Worm (Caenorhabditis elegans): ENCODE measurements around the gene nstp-6.

The nstp-6 gene

DNA sequence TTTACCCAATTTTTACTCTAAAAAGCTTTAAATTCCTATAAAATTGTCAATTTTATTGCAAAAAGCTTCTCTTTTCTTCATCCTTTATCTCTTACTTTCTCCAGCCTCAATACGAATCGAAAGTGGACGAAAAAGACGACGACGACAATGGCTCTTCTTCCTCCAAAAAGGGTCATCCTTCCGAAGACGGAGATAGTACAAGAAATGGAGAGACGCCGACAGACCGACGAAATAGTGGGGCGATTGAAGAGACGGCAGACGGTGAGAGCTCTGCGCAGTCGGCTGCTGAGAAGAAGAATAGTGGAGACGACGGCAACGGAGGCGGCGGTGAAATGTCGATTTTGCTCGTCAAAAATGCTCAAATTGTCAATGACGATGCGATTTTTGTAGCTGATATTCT lies 28.0 kb downstream of the nstp-6 start:
- TF ChIP-seq dao-5 (tag; optimal IDR thresholded peaks at IDR 0.05) (no peak), him-1 (tag; optimal IDR thresholded peaks at IDR 0.05) (no peak), W03F9.2 (tag; optimal IDR thresholded peaks at IDR 0.05) (no peak)

DNA sequence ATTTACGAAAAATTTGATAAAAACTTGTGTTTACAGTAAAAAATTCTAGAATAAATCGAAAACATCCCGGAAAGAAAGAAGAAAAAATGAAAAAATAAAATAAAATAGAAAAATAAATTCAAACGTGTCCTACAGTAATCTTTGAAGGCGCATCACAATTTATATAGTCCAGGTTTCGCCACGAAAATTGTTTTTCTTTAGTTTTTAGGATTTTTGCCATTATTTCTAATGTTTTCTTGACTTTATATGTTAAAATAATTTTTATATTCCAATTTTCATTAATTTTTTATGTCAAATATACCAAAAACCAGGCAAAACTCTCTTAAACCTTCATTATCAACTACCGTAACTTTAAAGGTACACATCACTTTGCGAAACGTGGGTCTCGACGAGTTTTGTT lies 29.8 kb downstream of the nstp-6 start:
- TF ChIP-seq him-1 (tag; optimal IDR thresholded peaks at IDR 0.05) (no peak), dao-5 (tag; optimal IDR thresholded peaks at IDR 0.05) (no peak), W03F9.2 (tag; optimal IDR thresholded peaks at IDR 0.05) (peak; percentile 19)

DNA sequence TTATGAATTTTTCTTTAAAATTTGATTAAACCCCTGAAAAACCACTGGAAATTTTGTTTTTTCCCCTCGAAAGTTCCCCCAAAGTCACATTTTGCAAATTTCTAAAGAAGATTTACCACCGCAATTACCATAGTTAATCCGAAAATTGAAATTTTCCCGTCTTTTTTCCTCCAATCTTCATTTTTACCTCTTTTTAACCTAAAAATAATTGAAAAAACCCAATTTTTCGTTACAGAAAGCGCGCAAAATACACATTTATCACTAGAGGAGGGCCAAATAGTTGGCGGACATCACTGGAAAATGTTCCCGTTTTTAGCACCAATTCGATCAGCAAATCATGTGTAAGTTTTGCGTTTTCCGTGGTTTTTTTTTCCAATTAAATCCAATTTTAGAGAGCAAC lies 30.8 kb downstream of the nstp-6 start, which contains the start of gene unc-33:
TSS of gene unc-33 (plus strand) at position 301 of the 400 bp plus-strand sequence.
- TF ChIP-seq W03F9.2 (tag; optimal IDR thresholded peaks at IDR 0.05) (no peak), him-1 (tag; optimal IDR thresholded peaks at IDR 0.05) (no peak), dao-5 (tag; optimal IDR thresholded peaks at IDR 0.05) (no peak)

DNA sequence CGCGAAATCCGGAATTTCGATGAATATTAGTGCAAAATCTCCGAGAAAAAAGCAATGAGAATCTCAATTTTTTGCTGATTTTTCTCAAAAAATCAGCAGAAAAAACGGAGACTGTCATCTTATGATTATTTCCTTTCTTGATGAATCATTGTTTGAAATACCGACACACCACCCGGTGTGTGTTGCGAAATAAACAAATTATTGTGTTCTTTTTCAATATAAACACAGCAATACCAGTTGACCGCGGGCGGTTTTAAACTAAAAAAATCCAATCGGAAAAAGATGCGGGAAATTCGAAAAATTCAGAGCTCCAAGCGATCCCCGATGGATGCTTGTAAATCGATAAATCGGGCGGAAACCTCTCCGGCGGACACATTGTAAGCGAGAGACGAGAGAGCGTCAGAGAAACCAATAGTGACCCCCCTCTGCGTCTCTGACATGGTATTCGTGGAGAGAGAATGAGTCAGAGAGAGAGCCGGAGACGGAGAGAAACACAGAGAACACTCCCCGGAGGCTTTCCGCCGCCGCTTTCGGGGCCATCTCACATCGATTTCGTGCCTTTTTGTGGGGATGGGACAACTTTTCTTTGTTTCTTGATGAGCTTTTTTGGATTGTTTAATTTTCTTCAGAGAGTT lies 31.9 kb downstream of the nstp-6 start:
- peak; percentile 41 for TF ChIP-seq him-1 (tag; optimal IDR thresholded peaks at IDR 0.05)
- no peak for TF ChIP-seq W03F9.2 (tag; optimal IDR thresholded peaks at IDR 0.05)

DNA sequence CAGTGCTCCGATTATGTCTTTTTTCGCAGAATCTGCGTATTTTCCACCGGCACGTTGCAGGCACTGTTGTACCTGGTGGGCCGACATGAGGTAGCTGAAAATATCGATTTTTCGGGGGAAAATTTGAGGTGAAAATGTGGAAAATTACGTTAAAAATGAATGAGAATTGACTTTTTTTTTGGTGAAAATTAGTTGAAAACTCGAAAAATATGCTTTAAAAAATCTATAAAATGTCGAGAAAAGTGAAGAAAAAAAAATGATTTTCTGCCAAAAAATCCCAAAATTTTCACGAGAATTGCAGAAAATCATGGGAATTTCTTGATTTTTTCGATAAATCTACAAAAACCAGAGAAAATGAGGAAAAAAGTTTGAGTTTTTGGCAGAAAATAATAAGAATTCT lies 32.9 kb downstream of the nstp-6 start, which contains the start of gene tsg-101:
TSS of gene tsg-101 (minus strand) at position 101 of the 400 bp plus-strand sequence.
- no peak for TF ChIP-seq W03F9.2 (tag; optimal IDR thresholded peaks at IDR 0.05)
- no peak for TF ChIP-seq dao-5 (tag; optimal IDR thresholded peaks at IDR 0.05)
- no peak for TF ChIP-seq him-1 (tag; optimal IDR thresholded peaks at IDR 0.05)

DNA sequence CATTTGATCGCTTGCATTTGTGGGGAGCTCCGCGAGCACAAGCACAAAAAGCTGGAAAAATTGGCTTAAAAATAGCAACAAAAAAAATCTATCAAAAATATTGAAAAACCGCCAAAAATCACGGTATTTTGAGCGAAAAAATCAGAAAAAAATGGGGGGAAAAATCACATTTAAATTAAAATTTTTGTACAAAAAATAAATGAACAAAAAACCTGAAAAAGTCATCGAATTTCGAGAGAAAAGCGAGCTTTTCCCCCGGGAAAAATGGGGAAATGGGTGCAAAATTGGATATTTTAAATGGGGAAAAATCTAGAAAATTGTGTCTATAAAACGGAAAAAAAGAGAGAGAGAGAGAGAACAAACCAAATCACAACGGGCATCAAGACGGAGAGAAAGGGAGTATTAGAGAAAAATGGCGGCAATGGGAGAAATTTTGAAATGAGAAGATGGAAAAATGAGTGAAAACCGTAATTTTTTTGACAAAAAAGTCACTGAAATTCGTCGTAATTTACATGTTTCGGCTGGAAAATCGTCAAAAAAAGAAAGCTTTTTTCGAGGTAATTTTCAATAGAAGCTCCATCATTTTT lies 37.8 kb downstream of the nstp-6 start, which contains the start of gene ced-10:
TSS of gene ced-10 (minus strand) at position 51 of the 587 bp plus-strand sequence.
- no peak for TF ChIP-seq W03F9.2 (tag; optimal IDR thresholded peaks at IDR 0.05)
- no peak for TF ChIP-seq him-1 (tag; optimal IDR thresholded peaks at IDR 0.05)
- TF ChIP-seq dao-5 (tag; optimal IDR thresholded peaks at IDR 0.05), result no peak

DNA sequence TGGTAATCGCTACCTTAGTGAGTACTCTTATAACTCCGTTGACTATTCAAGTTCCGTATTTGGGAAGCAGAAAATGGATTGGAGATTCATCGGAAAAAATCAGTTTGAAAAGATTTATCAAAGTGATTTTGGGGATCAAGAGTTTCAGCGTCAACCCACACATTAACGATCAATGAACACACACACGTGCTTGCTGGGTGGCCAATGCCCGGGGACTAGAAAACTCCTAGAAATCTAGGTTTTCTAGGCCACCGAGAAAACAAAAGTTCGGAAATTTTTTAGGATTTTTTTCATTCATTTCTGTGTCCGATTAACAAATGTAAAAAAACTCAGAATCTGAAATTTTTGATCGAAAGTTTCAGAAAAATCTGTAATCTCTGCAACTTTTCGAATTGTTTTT lies 41.5 kb downstream of the nstp-6 start:
- TF ChIP-seq W03F9.2 (tag; optimal IDR thresholded peaks at IDR 0.05) (no peak), dao-5 (tag; optimal IDR thresholded peaks at IDR 0.05) (no peak), him-1 (tag; optimal IDR thresholded peaks at IDR 0.05) (no peak)

DNA sequence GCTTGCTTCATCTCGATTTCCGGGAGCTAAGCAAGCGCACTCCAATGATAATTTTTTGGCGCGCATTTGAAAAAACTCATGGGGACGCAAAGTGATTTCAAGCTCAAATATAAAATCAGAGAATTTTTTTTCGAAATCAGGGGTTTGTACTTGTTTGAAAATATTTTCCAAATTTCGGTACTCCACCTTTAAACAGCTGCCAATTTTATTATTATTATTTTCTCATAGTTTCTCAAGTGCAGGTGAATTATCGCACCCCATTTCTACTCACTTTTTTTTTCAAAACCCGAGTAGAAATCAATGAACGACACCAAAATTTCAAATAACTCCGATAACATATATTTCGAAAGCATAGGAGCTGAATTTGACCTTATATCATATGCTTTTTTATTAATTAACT lies 43.3 kb downstream of the nstp-6 start, which contains the start of gene srz-83:
TSS of gene srz-83 (plus strand) at position 301 of the 400 bp plus-strand sequence.
- TF ChIP-seq W03F9.2 (tag; optimal IDR thresholded peaks at IDR 0.05) (no peak), him-1 (tag; optimal IDR thresholded peaks at IDR 0.05) (no peak), dao-5 (tag; optimal IDR thresholded peaks at IDR 0.05) (no peak)

DNA sequence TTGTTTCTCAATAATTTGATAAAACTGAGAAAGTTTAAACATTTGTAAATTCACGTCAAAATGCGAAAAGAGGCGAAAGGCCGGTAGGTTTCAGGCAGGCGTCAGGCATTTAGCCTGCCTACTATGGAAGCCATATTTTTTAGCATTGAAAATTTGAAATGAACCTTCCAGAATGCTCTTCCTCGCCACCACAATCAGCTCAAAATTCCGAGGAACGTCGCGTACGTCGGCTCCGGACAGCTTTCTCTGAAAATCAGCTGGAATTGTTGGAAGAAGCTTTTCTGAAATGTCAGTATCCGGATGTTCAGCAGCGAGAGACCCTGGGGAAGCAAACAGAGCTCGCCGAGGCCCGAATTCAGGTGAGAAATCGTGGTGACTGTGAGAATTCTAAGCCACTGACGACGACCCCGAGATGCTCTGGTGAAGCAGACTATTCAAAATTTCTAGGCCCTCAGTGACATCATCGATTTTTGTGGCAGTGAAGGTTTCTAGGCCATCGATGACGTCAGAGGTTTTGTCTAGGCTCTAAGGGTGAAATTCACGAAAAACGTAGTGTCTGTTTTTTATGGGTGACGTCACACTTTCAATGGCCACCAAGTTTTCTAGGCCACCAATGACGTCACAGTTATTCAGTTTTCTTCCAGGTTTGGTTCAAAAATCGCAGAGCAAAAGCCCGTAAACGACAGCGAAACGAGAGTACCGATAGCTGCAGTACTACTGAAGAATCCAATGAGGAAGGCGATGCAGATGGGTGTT lies 45.2 kb downstream of the nstp-6 start:
- TF ChIP-seq W03F9.2 (tag; optimal IDR thresholded peaks at IDR 0.05) (no peak), dao-5 (tag; optimal IDR thresholded peaks at IDR 0.05) (no peak), him-1 (tag; optimal IDR thresholded peaks at IDR 0.05) (no peak)

DNA sequence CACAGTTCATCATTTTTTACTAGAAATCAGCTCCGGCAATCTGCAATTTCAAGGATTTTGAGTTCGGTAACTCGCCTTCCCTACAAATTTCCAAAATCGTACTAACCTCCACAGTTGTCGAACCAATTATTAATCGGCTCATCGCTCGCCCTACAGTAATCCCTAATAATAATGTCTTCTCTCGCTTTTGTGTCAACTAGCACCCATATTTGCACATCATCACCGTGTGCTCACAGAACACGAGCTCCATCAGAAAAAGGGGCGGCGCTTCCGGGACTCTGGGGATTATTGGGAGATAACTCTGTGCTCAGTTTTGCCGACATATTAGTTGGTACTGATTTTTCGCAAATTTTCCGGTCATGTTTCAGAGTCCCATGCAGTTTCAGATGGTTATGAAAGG lies 49.5 kb downstream of the nstp-6 start, which contains the start of gene ceh-53:
TSS of gene ceh-53 (plus strand) at position 301 of the 400 bp plus-strand sequence.
- no peak for TF ChIP-seq dao-5 (tag; optimal IDR thresholded peaks at IDR 0.05)
- TF ChIP-seq W03F9.2 (tag; optimal IDR thresholded peaks at IDR 0.05), result no peak
- no peak for TF ChIP-seq him-1 (tag; optimal IDR thresholded peaks at IDR 0.05)

DNA sequence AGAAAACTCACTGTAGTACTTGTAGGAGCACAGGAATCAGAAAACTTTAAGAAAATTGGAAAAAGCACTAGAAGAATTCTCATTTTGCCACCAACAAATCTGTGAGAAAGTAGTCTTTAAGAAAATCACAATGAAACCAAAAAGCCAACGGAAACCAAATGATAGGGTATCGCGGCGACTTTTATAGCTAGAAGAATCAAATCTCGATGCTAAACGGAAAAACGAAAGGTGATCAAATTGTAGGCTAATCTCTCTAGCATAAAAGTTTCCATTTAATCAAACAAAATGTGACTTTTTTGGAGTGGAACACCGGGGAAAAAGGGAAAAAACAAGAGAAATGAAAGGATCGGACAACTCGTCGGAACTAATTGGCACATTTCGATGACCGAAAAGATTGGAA lies 51.0 kb downstream of the nstp-6 start, which contains the start of gene C09G12.17:
TSS of gene C09G12.17 (minus strand) at position 101 of the 400 bp plus-strand sequence.
- TF ChIP-seq W03F9.2 (tag; optimal IDR thresholded peaks at IDR 0.05) (no peak), dao-5 (tag; optimal IDR thresholded peaks at IDR 0.05) (no peak), him-1 (tag; optimal IDR thresholded peaks at IDR 0.05) (no peak)

All from whole organism, L4/young adult.